Fruit fly (Drosophila melanogaster): ENCODE measurements around the gene LysS.

The LysS gene

dm6 chr3L:1258547-1258946 lies 31.0 kb downstream of the LysS start:
- TF ChIP-seq Rel (GFP tag; optimal IDR thresholded peaks at IDR 0.05) (no peak), Rel (tag; optimal IDR thresholded peaks at IDR 0.05) (no peak), Mio (GFP tag; optimal IDR thresholded peaks at IDR 0.05) (no peak)

- TF ChIP-seq lola (GFP tag; optimal IDR thresholded peaks at IDR 0.05) (no peak), Abd-B (GFP tag; optimal IDR thresholded peaks at IDR 0.05) (no peak), OdsH (GFP tag; optimal IDR thresholded peaks at IDR 0.05) (peak; percentile 38), GATAd (GFP tag; optimal IDR thresholded peaks at IDR 0.05) (no peak), h (GFP tag; optimal IDR thresholded peaks at IDR 0.05) (peak; percentile 71), HLH106 (tag; optimal IDR thresholded peaks at IDR 0.05) (no peak), sv (GFP tag; optimal IDR thresholded peaks at IDR 0.05) (no peak), CG32264 (GFP tag; optimal IDR thresholded peaks at IDR 0.05) (no peak), Vsx2 (GFP tag; optimal IDR thresholded peaks at IDR 0.05; ENCODE audit: partially characterized antibody) (no peak), ey (GFP tag; optimal IDR thresholded peaks at IDR 0.05) (peak; percentile 34), foxo (GFP tag; optimal IDR thresholded peaks at IDR 0.05) (peak in 1 of 2 experiments; percentile 43), sage (GFP tag; optimal IDR thresholded peaks at IDR 0.05) (no peak), CG9705 (GFP tag; optimal IDR thresholded peaks at IDR 0.05) (no peak), Hr78 (GFP tag; optimal IDR thresholded peaks at IDR 0.05) (no peak), Dfd (GFP tag; optimal IDR thresholded peaks at IDR 0.05) (no peak), Rel (GFP tag; optimal IDR thresholded peaks at IDR 0.05) (no peak), Rel (tag; optimal IDR thresholded peaks at IDR 0.05) (no peak), rgr (GFP tag; optimal IDR thresholded peaks at IDR 0.05) (peak; percentile 23), usp (GFP tag; optimal IDR thresholded peaks at IDR 0.05) (no peak), pan (optimal IDR thresholded peaks at IDR 0.05) (peak; percentile 25), dl (GFP tag; optimal IDR thresholded peaks at IDR 0.05; ENCODE audit: insufficient read depth in 1 of 2, partially characterized antibody in 2 of 2) (no peak), CrebA (GFP tag; optimal IDR thresholded peaks at IDR 0.05; ENCODE audit: borderline replicate concordance) (no peak), N (GFP tag; optimal IDR thresholded peaks at IDR 0.05) (no peak), fru (GFP tag; optimal IDR thresholded peaks at IDR 0.05) (peak; percentile 34), jim (GFP tag; optimal IDR thresholded peaks at IDR 0.05) (no peak), dsf (GFP tag; optimal IDR thresholded peaks at IDR 0.05; ENCODE audit: borderline replicate concordance) (no peak), br (GFP tag; optimal IDR thresholded peaks at IDR 0.05) (peak; percentile 42), Jra (GFP tag; optimal IDR thresholded peaks at IDR 0.05) (no peak), Myc (optimal IDR thresholded peaks at IDR 0.05) (no peak), Hr83 (GFP tag; optimal IDR thresholded peaks at IDR 0.05; ENCODE audit: poor library complexity, severe bottlenecking) (no peak), psq (GFP tag; optimal IDR thresholded peaks at IDR 0.05) (no peak), tai (GFP tag; optimal IDR thresholded peaks at IDR 0.05) (no peak), brk (GFP tag; optimal IDR thresholded peaks at IDR 0.05) (no peak), Hnf4 (GFP tag; optimal IDR thresholded peaks at IDR 0.05) (peak; percentile 2), Mio (GFP tag; optimal IDR thresholded peaks at IDR 0.05) (no peak), woc (GFP tag; optimal IDR thresholded peaks at IDR 0.05) (peak; percentile 71), Dif (GFP tag; optimal IDR thresholded peaks at IDR 0.05; ENCODE audit: partially characterized antibody) (no peak), Sp1 (GFP tag; optimal IDR thresholded peaks at IDR 0.05) (no peak), dmrt93B (GFP tag; optimal IDR thresholded peaks at IDR 0.05) (peak; percentile 12)
Measured at dm6 chr3L:1264998-1265397, 37.5 kb downstream of the LysS start.

- TF ChIP-seq dl (GFP tag; optimal IDR thresholded peaks at IDR 0.05; ENCODE audit: insufficient read depth in 1 of 2, partially characterized antibody in 2 of 2): peak in 1 of 2 experiments; percentile 45
- peak; percentile 68 for TF ChIP-seq Dif (GFP tag; optimal IDR thresholded peaks at IDR 0.05; ENCODE audit: partially characterized antibody)
- TF ChIP-seq Abd-B (GFP tag; optimal IDR thresholded peaks at IDR 0.05): no peak
- no peak for TF ChIP-seq Rel (GFP tag; optimal IDR thresholded peaks at IDR 0.05)
- peak; percentile 52 for TF ChIP-seq Rel (tag; optimal IDR thresholded peaks at IDR 0.05)
- peak; percentile 34 for TF ChIP-seq Vsx2 (GFP tag; optimal IDR thresholded peaks at IDR 0.05; ENCODE audit: partially characterized antibody)
Measured at dm6 chr3L:1265423-1266002, 38.0 kb downstream of the LysS start.

Data from whole organism, wandering third instar larva.